Fruit fly (Drosophila melanogaster) whole organism, larva: ENCODE results near the gene CG17768.

Source experiments
- noc ChIP-seq: fragments of 200-800 bp; sonication (Bioruptor generic); optimal IDR thresholded peaks from 3 replicates; lab custom pipeline; 2019; ENCODE audit warnings: missing biosample characterization, mild to moderate bottlenecking, missing genetic modification characterization, moderate library complexity

Gene CG17768

dm6 chr2L:10376276-10376675 lies 28.7 kb downstream of the CG17768 start:
- no peak for TF ChIP-seq noc

- TF ChIP-seq noc: peak; percentile 11
These were observed 29.4 kb downstream of the CG17768 start, which contains the start of the genes CG33303 and dpr19 for dm6 chr2L:10375464-10376236. Gene CG33303 (minus strand): TSS chr2L:10375757. Gene dpr19 (plus strand): TSS chr2L:10376168.

- TF ChIP-seq noc: no peak
These were observed 31.3 kb downstream of the CG17768 start, which contains the start of gene rho-5 for dm6 chr2L:10373605-10374269. Gene rho-5 (minus strand): TSS chr2L:10373900.

- no peak for TF ChIP-seq noc
These were observed 32.7 kb downstream of the CG17768 start for dm6 chr2L:10372297-10372696.

dm6 chr2L:10366525-10366924 lies 38.5 kb downstream of the CG17768 start, which contains the start of gene CG5056:
Gene CG5056 (plus strand): TSS chr2L:10366692.
- TF ChIP-seq noc: no peak

- TF ChIP-seq noc: no peak
These were observed 40.8 kb downstream of the CG17768 start, which contains the start of gene lft for dm6 chr2L:10364229-10364628. Gene lft (plus strand): TSS chr2L:10364471.

dm6 chr2L:10362408-10363067 lies 42.5 kb downstream of the CG17768 start, which contains the start of the genes Cand1 and pim:
Gene Cand1 (minus strand): TSS chr2L:10362707.
Gene pim (plus strand): TSS chr2L:10362989.
- TF ChIP-seq noc: no peak

- no peak for TF ChIP-seq noc
These were observed 48.5 kb downstream of the CG17768 start, which contains the start of the genes CtsL4 and ClpP for dm6 chr2L:10356508-10356907. Gene CtsL4 (minus strand): TSS chr2L:10356597. Gene ClpP (plus strand): TSS chr2L:10356795.

dm6 chr2L:10353871-10354270 lies 51.1 kb downstream of the CG17768 start, which contains the start of gene CG34367:
Gene CG34367 (minus strand): TSS chr2L:10353905.
- TF ChIP-seq noc: no peak
